Worm (Caenorhabditis elegans): ENCODE measurements around the gene T13C2.2.

The T13C2.2 gene

ce11 chrII:6821118-6821517, 29.1 kb downstream of the T13C2.2 start (continued):
- TF ChIP-seq nhr-23 (tag; optimal IDR thresholded peaks at IDR 0.05) (no peak), lsy-2 (tag; optimal IDR thresholded peaks at IDR 0.05) (peak in 1 of 2 experiments; percentile 56), elt-1 (tag; optimal IDR thresholded peaks at IDR 0.05) (no peak), dmd-4 (tag; optimal IDR thresholded peaks at IDR 0.05) (no peak)

ce11 chrII:6821832-6822231, 29.8 kb downstream of the T13C2.2 start:
- no peak for TF ChIP-seq ztf-4 (tag; optimal IDR thresholded peaks at IDR 0.05)
- no peak for TF ChIP-seq dmd-4 (tag; optimal IDR thresholded peaks at IDR 0.05)
- no peak for TF ChIP-seq mbf-1 (tag; optimal IDR thresholded peaks at IDR 0.05)
- no peak for TF ChIP-seq snpc-4 (tag; optimal IDR thresholded peaks at IDR 0.05)
- TF ChIP-seq sma-9 (GFP tag; optimal IDR thresholded peaks at IDR 0.05), result peak; percentile 84
- no peak for TF ChIP-seq sma-9 (tag; optimal IDR thresholded peaks at IDR 0.05)
- no peak for TF ChIP-seq ZK546.5 (tag; optimal IDR thresholded peaks at IDR 0.05)
- TF ChIP-seq blmp-1 (tag; optimal IDR thresholded peaks at IDR 0.05; ENCODE audit: insufficient read depth), result no peak
- no peak for TF ChIP-seq nhr-12 (tag; optimal IDR thresholded peaks at IDR 0.05)
- TF ChIP-seq nhr-21 (tag; optimal IDR thresholded peaks at IDR 0.05), result no peak
- no peak for TF ChIP-seq skn-1 (tag; optimal IDR thresholded peaks at IDR 0.05)
- no peak for TF ChIP-seq nhr-237 (tag; optimal IDR thresholded peaks at IDR 0.05)
- TF ChIP-seq crh-2 (tag; optimal IDR thresholded peaks at IDR 0.05), result peak; percentile 57
- no peak for TF ChIP-seq ama-1 (optimal IDR thresholded peaks at IDR 0.05)
- no peak for TF ChIP-seq aly-2 (tag; optimal IDR thresholded peaks at IDR 0.05)
- no peak for TF ChIP-seq nhr-77 (tag; optimal IDR thresholded peaks at IDR 0.05)
- TF ChIP-seq F13H6.1 (tag; optimal IDR thresholded peaks at IDR 0.05), result no peak
- TF ChIP-seq nhr-11 (tag; optimal IDR thresholded peaks at IDR 0.05), result no peak
- no peak for TF ChIP-seq peb-1 (tag; optimal IDR thresholded peaks at IDR 0.05)
- TF ChIP-seq fos-1 (tag; optimal IDR thresholded peaks at IDR 0.05), result peak; percentile 95
- no peak for TF ChIP-seq egl-27 (tag; optimal IDR thresholded peaks at IDR 0.05)

- TF ChIP-seq ztf-4 (tag; optimal IDR thresholded peaks at IDR 0.05) (peak; percentile 41), elt-1 (tag; optimal IDR thresholded peaks at IDR 0.05) (peak; percentile 88), nhr-6 (tag; optimal IDR thresholded peaks at IDR 0.05) (peak; percentile 64), ama-1 (optimal IDR thresholded peaks at IDR 0.05) (no peak), nhr-10 (tag; optimal IDR thresholded peaks at IDR 0.05) (no peak), sem-4 (tag; optimal IDR thresholded peaks at IDR 0.05) (peak; percentile 89), sma-9 (GFP tag; optimal IDR thresholded peaks at IDR 0.05) (peak; percentile 91), sma-9 (tag; optimal IDR thresholded peaks at IDR 0.05) (no peak), aly-2 (tag; optimal IDR thresholded peaks at IDR 0.05) (no peak), mdl-1 (tag; optimal IDR thresholded peaks at IDR 0.05) (peak; percentile 32 to 56), peb-1 (tag; optimal IDR thresholded peaks at IDR 0.05) (no peak), fos-1 (tag; optimal IDR thresholded peaks at IDR 0.05) (peak; percentile 92), ztf-1 (GFP tag; conservative IDR thresholded peaks at IDR 0.05) (no peak), lsy-2 (tag; optimal IDR thresholded peaks at IDR 0.05) (peak; percentile 3 to 59), nhr-237 (tag; optimal IDR thresholded peaks at IDR 0.05) (no peak), ceh-82 (tag; optimal IDR thresholded peaks at IDR 0.05) (no peak), blmp-1 (tag; optimal IDR thresholded peaks at IDR 0.05; ENCODE audit: insufficient read depth) (peak; percentile 81), F13H6.1 (tag; optimal IDR thresholded peaks at IDR 0.05) (peak; percentile 67), nhr-21 (tag; optimal IDR thresholded peaks at IDR 0.05) (peak; percentile 81), nhr-25 (tag; optimal IDR thresholded peaks at IDR 0.05) (peak; percentile 78), gmeb-1 (tag; optimal IDR thresholded peaks at IDR 0.05) (peak; percentile 47), C34F6.9 (tag; optimal IDR thresholded peaks at IDR 0.05) (no peak), nhr-129 (tag; optimal IDR thresholded peaks at IDR 0.05) (peak; percentile 58), elt-3 (tag; optimal IDR thresholded peaks at IDR 0.05) (no peak), ceh-16 (tag; optimal IDR thresholded peaks at IDR 0.05) (peak; percentile 94), Y55F3AM.14 (GFP tag; optimal IDR thresholded peaks at IDR 0.05) (no peak), unc-39 (tag; optimal IDR thresholded peaks at IDR 0.05) (no peak), unc-55 (GFP tag; optimal IDR thresholded peaks at IDR 0.05) (peak; percentile 37), nhr-23 (tag; optimal IDR thresholded peaks at IDR 0.05) (no peak), mab-5 (tag; optimal IDR thresholded peaks at IDR 0.05) (peak; percentile 68), alr-1 (tag; optimal IDR thresholded peaks at IDR 0.05) (no peak), crh-2 (tag; optimal IDR thresholded peaks at IDR 0.05) (peak; percentile 86), dmd-4 (tag; optimal IDR thresholded peaks at IDR 0.05) (no peak), egl-27 (tag; optimal IDR thresholded peaks at IDR 0.05) (peak; percentile 78), lin-13 (GFP tag; optimal IDR thresholded peaks at IDR 0.05) (peak; percentile 20), nhr-11 (tag; optimal IDR thresholded peaks at IDR 0.05) (no peak), skn-1 (tag; optimal IDR thresholded peaks at IDR 0.05) (no peak), sma-3 (GFP tag; optimal IDR thresholded peaks at IDR 0.05) (peak; percentile 59), unc-62 (GFP tag; optimal IDR thresholded peaks at IDR 0.05) (peak; percentile 48)
Observed at ce11 chrII:6822347-6822746, 30.4 kb downstream of the T13C2.2 start.

Data from whole organism, L2 larva.